Fruit fly (Drosophila melanogaster) whole organism, embryonic: ENCODE data around the gene Desi.

Experiments used
- BEAF-32 ChIP-seq: fragments of 200-800 bp; sonication (Bioruptor generic); optimal IDR thresholded peaks from 3 replicates; lab custom pipeline; 2017; ENCODE audit warnings: missing biosample characterization, missing genetic modification characterization, mild to moderate bottlenecking, moderate library complexity, missing genetic modification reagents
- C15 ChIP-seq: fragments of 200-800 bp; sonication (Bioruptor generic); IDR thresholded peaks from 3 replicates; pipeline ENCODE4 v1.3.6; 2022; ENCODE audit warnings: missing biosample characterization, missing genetic modification characterization
- CG10267 ChIP-seq: fragments of 200-800 bp; sonication (Bioruptor generic); optimal IDR thresholded peaks from 2 replicates; lab custom pipeline; 2018; ENCODE audit warnings: missing biosample characterization, mild to moderate bottlenecking, missing genetic modification characterization, moderate library complexity
- CG11456 ChIP-seq: fragments of 200-800 bp; sonication (Bioruptor generic); IDR thresholded peaks from 3 replicates; pipeline ENCODE4 v1.3.6; 2022; ENCODE audit warnings: missing biosample characterization, missing genetic modification characterization
- CG12104 ChIP-seq: fragments of 200-800 bp; sonication (Bioruptor generic); optimal IDR thresholded peaks from 3 replicates; lab custom pipeline; 2016; ENCODE audit warnings: missing biosample characterization, missing genetic modification characterization
- CG12155 ChIP-seq: fragments of 200-800 bp; sonication (Bioruptor generic); optimal IDR thresholded peaks from 3 replicates; lab custom pipeline; 2016; ENCODE audit warnings: missing biosample characterization, missing genetic modification characterization
- CG13624 ChIP-seq: fragments of 200-800 bp; sonication (Bioruptor generic); optimal IDR thresholded peaks from 2 replicates; lab custom pipeline; 2016; ENCODE audit warnings: missing biosample characterization, missing genetic modification characterization
- CG15696 ChIP-seq: fragments of 200-800 bp; sonication (Bioruptor generic); optimal IDR thresholded peaks from 2 replicates; lab custom pipeline; 2019; ENCODE audit warnings: missing biosample characterization, mild to moderate bottlenecking, missing genetic modification characterization, moderate library complexity
- CG2199 ChIP-seq: fragments of 200-800 bp; sonication (Bioruptor generic); IDR thresholded peaks from 3 replicates; pipeline ENCODE4 v1.3.6; 2022; ENCODE audit warnings: missing biosample characterization, missing genetic modification characterization
- CG2202 ChIP-seq: fragments of 200-800 bp; sonication (Bioruptor generic); optimal IDR thresholded peaks from 2 replicates; lab custom pipeline; 2018; ENCODE audit warnings: missing biosample characterization, mild to moderate bottlenecking, missing genetic modification characterization
- CG2875 ChIP-seq: fragments of 200-800 bp; sonication (Bioruptor generic); optimal IDR thresholded peaks from 2 replicates; lab custom pipeline; 2017; ENCODE audit warnings: missing biosample characterization, mild to moderate bottlenecking, missing genetic modification characterization, missing genetic modification reagents
- CG3407 ChIP-seq: fragments of 200-800 bp; sonication (Bioruptor generic); optimal IDR thresholded peaks from 2 replicates; lab custom pipeline; 2018; ENCODE audit warnings: missing biosample characterization, mild to moderate bottlenecking, missing genetic modification characterization
- CG4360 ChIP-seq: fragments of 200-800 bp; sonication (Bioruptor generic); IDR thresholded peaks from 2 replicates; pipeline ENCODE4 v1.3.6; 2022; ENCODE audit warnings: missing biosample characterization, missing genetic modification characterization
- CG4617 ChIP-seq: fragments of 200-800 bp; sonication (Bioruptor generic); optimal IDR thresholded peaks from 3 replicates; lab custom pipeline; 2016; ENCODE audit warnings: missing biosample characterization, missing genetic modification characterization, borderline replicate concordance
- CG6689 ChIP-seq: fragments of 200-800 bp; sonication (Bioruptor generic); IDR thresholded peaks from 2 replicates; pipeline ENCODE4 v1.3.6; 2022; ENCODE audit warnings: missing biosample characterization, missing genetic modification characterization
- CG6854 ChIP-seq: fragments of 200-800 bp; sonication (Bioruptor generic); optimal IDR thresholded peaks from 3 replicates; lab custom pipeline; 2017; ENCODE audit warnings: missing biosample characterization, mild to moderate bottlenecking, missing genetic modification characterization
- CG9797 ChIP-seq: fragments of 200-800 bp; sonication (Bioruptor generic); optimal IDR thresholded peaks from 3 replicates; lab custom pipeline; 2018; ENCODE audit warnings: missing biosample characterization, mild to moderate bottlenecking, missing genetic modification characterization
- CG9932 ChIP-seq: fragments of 200-800 bp; sonication (Bioruptor generic); IDR thresholded peaks from 2 replicates; pipeline ENCODE4 v1.3.6; 2022; ENCODE audit warnings: missing biosample characterization, missing genetic modification characterization
- Dbx ChIP-seq: fragments of 200-800 bp; sonication (Bioruptor generic); IDR thresholded peaks from 3 replicates; pipeline ENCODE4 v1.3.6; 2022; ENCODE audit warnings: missing biosample characterization, missing genetic modification characterization
- Dp ChIP-seq: fragments of 200-800 bp; sonication (Bioruptor generic); optimal IDR thresholded peaks from 2 replicates; lab custom pipeline; 2018; ENCODE audit warnings: missing biosample characterization, mild to moderate bottlenecking, missing genetic modification characterization, moderate library complexity
- E2f2 ChIP-seq: fragments of 200-800 bp; sonication (Bioruptor generic); IDR thresholded peaks from 2 replicates; pipeline ENCODE4 v1.3.6; 2022; ENCODE audit warnings: missing biosample characterization, missing genetic modification characterization
- Ets65A ChIP-seq: fragments of 200-800 bp; sonication (Bioruptor generic); peaks from one replicate; lab custom pipeline; 2016; ENCODE audit warnings: missing biosample characterization, missing genetic modification characterization
- GATAe ChIP-seq: fragments of 200-800 bp; sonication (Bioruptor generic); conservative IDR thresholded peaks from 2 replicates; pipeline ENCODE4 v1.3.6; 2022; ENCODE audit warnings: missing biosample characterization, missing genetic modification characterization
- Hand ChIP-seq: fragments of 200-800 bp; sonication (Bioruptor generic); optimal IDR thresholded peaks from 2 replicates; lab custom pipeline; 2017; ENCODE audit warnings: mild to moderate bottlenecking, missing biosample characterization, missing genetic modification reagents, missing genetic modification characterization
- MBD-R2 ChIP-seq: fragments of 200-800 bp; sonication (Bioruptor generic); IDR thresholded peaks from 2 replicates; pipeline ENCODE4 v1.3.6; 2022; ENCODE audit warnings: missing biosample characterization, missing genetic modification characterization
- MESR4 ChIP-seq: fragments of 200-800 bp; sonication (Bioruptor generic); optimal IDR thresholded peaks from 2 replicates; lab custom pipeline; 2018; ENCODE audit warnings: missing biosample characterization, mild to moderate bottlenecking, missing genetic modification characterization, moderate library complexity
- amos ChIP-seq: fragments of 200-800 bp; sonication (Bioruptor generic); IDR thresholded peaks from 2 replicates; pipeline ENCODE4 v1.3.6; 2022; ENCODE audit warnings: missing biosample characterization, missing genetic modification characterization; ENCODE audit not compliant: partially characterized antibody
- aop ChIP-seq: fragments of 200-800 bp; sonication (Bioruptor generic); IDR thresholded peaks from 2 replicates; pipeline ENCODE4 v1.3.6; 2022; ENCODE audit warnings: missing biosample characterization, missing genetic modification characterization
- cas ChIP-seq: fragments of 200-800 bp; sonication (Bioruptor generic); IDR thresholded peaks from 2 replicates; pipeline ENCODE4 v1.3.6; 2022; ENCODE audit warnings: missing biosample characterization, missing genetic modification characterization
- dysf ChIP-seq: fragments of 200-800 bp; sonication (Bioruptor generic); IDR thresholded peaks from 3 replicates; pipeline ENCODE4 v1.3.6; 2022; ENCODE audit warnings: missing biosample characterization, missing genetic modification characterization
- ems ChIP-seq: fragments of 200-800 bp; sonication (Bioruptor generic); optimal IDR thresholded peaks from 3 replicates; lab custom pipeline; 2016; ENCODE audit warnings: missing biosample characterization, missing genetic modification characterization
- gfzf ChIP-seq: fragments of 200-800 bp; sonication (Bioruptor generic); optimal IDR thresholded peaks from 2 replicates; lab custom pipeline; 2016; ENCODE audit warnings: missing biosample characterization, mild to moderate bottlenecking, missing genetic modification characterization, moderate library complexity
- gro ChIP-seq: fragments of 200-800 bp; sonication (Bioruptor generic); optimal IDR thresholded peaks from 2 replicates; lab custom pipeline; 2016; ENCODE audit warnings: missing biosample characterization, missing genetic modification characterization
- hbn ChIP-seq: fragments of 200-800 bp; sonication (Bioruptor generic); IDR thresholded peaks from 2 replicates; pipeline ENCODE4 v1.3.6; 2022; ENCODE audit warnings: missing biosample characterization, missing genetic modification characterization; ENCODE audit not compliant: partially characterized antibody
- insv ChIP-seq, 2 experiments: fragments of 200-800 bp; sonication (Bioruptor generic); optimal IDR thresholded peaks; 3 replicates each; lab custom pipeline; 2016 to 2018; ENCODE audit warnings: missing biosample characterization in 2 of 2, missing genetic modification characterization in 2 of 2
- kah ChIP-seq: fragments of 200-800 bp; sonication (Bioruptor generic); optimal IDR thresholded peaks from 2 replicates; lab custom pipeline; 2018; ENCODE audit warnings: missing biosample characterization, mild to moderate bottlenecking, missing genetic modification characterization
- kay ChIP-seq: fragments of 200-800 bp; sonication (Bioruptor generic); optimal IDR thresholded peaks from 2 replicates; lab custom pipeline; 2016; ENCODE audit warnings: missing biosample characterization, missing genetic modification characterization
- knrl ChIP-seq: fragments of 200-800 bp; sonication (Bioruptor generic); IDR thresholded peaks from 3 replicates; pipeline ENCODE4 v1.3.6; 2022; ENCODE audit warnings: missing biosample characterization, missing genetic modification characterization; ENCODE audit not compliant: partially characterized antibody
- lab ChIP-seq: fragments of 200-800 bp; sonication (Bioruptor generic); optimal IDR thresholded peaks from 3 replicates; lab custom pipeline; 2017; ENCODE audit warnings: missing biosample characterization, missing genetic modification characterization, mild to moderate bottlenecking, moderate library complexity, missing genetic modification reagents
- lmd ChIP-seq: fragments of 200-800 bp; sonication (Bioruptor generic); IDR thresholded peaks from 2 replicates; pipeline ENCODE4 v1.3.6; 2022; ENCODE audit warnings: missing biosample characterization, missing genetic modification characterization
- pan ChIP-seq, 4 experiments: fragments of >200 bp in 3 of 4; fragments of 200-800 bp in 1 of 4; sonication (Bioruptor generic) in 1 of 4; optimal IDR thresholded peaks in 3 of 4; IDR thresholded peaks in 1 of 4; 2 replicates each; pipeline versions ENCODE4 v1.3.6 to Lab custom; 2017 to 2022; ENCODE audit warnings: missing biosample characterization in 2 of 4, missing genetic modification characterization in 2 of 4, mixed read lengths in 1 of 4
- phol ChIP-seq: fragments of 200-800 bp; sonication (Bioruptor generic); optimal IDR thresholded peaks from 3 replicates; lab custom pipeline; 2018; ENCODE audit warnings: missing biosample characterization, mild to moderate bottlenecking, missing genetic modification characterization, moderate library complexity
- prd ChIP-seq, 3 experiments: fragments of >200 bp in 2 of 3; fragments of 200-800 bp in 1 of 3; sonication (Bioruptor generic) in 1 of 3; optimal IDR thresholded peaks in 2 of 3; IDR thresholded peaks in 1 of 3; 2 replicates in 2 of 3; 3 replicates in 1 of 3; pipeline versions ENCODE4 v1.3.6 to Lab custom; 2017 to 2022; ENCODE audit warnings: missing biosample characterization in 1 of 3, missing genetic modification characterization in 1 of 3
- pzg ChIP-seq: fragments of 200-800 bp; sonication (Bioruptor generic); optimal IDR thresholded peaks from 3 replicates; lab custom pipeline; 2018; ENCODE audit warnings: missing biosample characterization, mild to moderate bottlenecking, missing genetic modification characterization, moderate library complexity
- sens ChIP-seq: fragments of 200-800 bp; sonication (Bioruptor generic); peaks from one replicate; lab custom pipeline; 2016; ENCODE audit warnings: missing biosample characterization, missing genetic modification characterization
- tna ChIP-seq: fragments of 200-800 bp; sonication (Bioruptor generic); IDR thresholded peaks from 2 replicates; pipeline ENCODE4 v1.3.6; 2022; ENCODE audit warnings: missing biosample characterization, missing genetic modification characterization; ENCODE audit not compliant: partially characterized antibody
- trem ChIP-seq: fragments of 200-800 bp; optimal IDR thresholded peaks from 3 replicates; lab custom pipeline; 2019; ENCODE audit warnings: missing biosample characterization, mild to moderate bottlenecking, missing genetic modification characterization, moderate library complexity
- twi ChIP-seq: fragments of 200-800 bp; optimal IDR thresholded peaks from 2 replicates; lab custom pipeline; 2019; ENCODE audit warnings: missing biosample characterization, mild to moderate bottlenecking, missing genetic modification characterization, moderate library complexity

Gene Desi

dm6 chr3R:10761980-10762379, 17.4 kb upstream of the Desi start (continued):
- no peak for TF ChIP-seq pan (optimal IDR thresholded peaks at IDR 0.05; lab: Kevin White, UChicago)
- TF ChIP-seq pan (GFP tag; optimal IDR thresholded peaks at IDR 0.05 in 1 of 2, IDR thresholded peaks at IDR 0.05 in 1 of 2): peak in 1 of 2 experiments; percentile 29
- no peak for TF ChIP-seq Hand (GFP tag; lab: Kevin White, UChicago)
- no peak for TF ChIP-seq ems (GFP tag; lab: Kevin White, UChicago)
- no peak for TF ChIP-seq twi (tag; lab: Kevin White, UChicago)
- TF ChIP-seq gro: peak; percentile 18
- TF ChIP-seq CG9932 (GFP tag; lab: Robert Waterston, UW): peak; percentile 21; the same call in 1 of the 2 replicates
- no peak for TF ChIP-seq CG12155 (GFP tag; lab: Kevin White, UChicago)
- no peak for TF ChIP-seq lab (GFP tag; lab: Kevin White, UChicago)
- peak; percentile 35 for TF ChIP-seq CG13624 (GFP tag; lab: Kevin White, UChicago)
- peak; percentile 25; the same call in 1 of the 3 replicates for TF ChIP-seq dysf (GFP tag; lab: Robert Waterston, UW)

- no peak for TF ChIP-seq kah (GFP tag; lab: Kevin White, UChicago)
- TF ChIP-seq CG12104 (GFP tag; lab: Kevin White, UChicago): no peak
- no peak for TF ChIP-seq tna
- TF ChIP-seq MESR4: peak; percentile 62
- no peak for TF ChIP-seq CG15696 (tag; lab: Kevin White, UChicago)
- TF ChIP-seq hbn: no peak
- no peak for TF ChIP-seq GATAe (GFP tag; lab: Robert Waterston, UW)
- TF ChIP-seq Dp (GFP tag; lab: Kevin White, UChicago): peak; percentile 87
- TF ChIP-seq amos (GFP tag; lab: Robert Waterston, UW): no peak
- 0 out of 3 replicates have a peak, but pooled peaks have one; percentile 13 for TF ChIP-seq Dbx (GFP tag; lab: Robert Waterston, UW)
- peak; percentile 67 for TF ChIP-seq MBD-R2 (GFP tag; lab: Robert Waterston, UW)
- TF ChIP-seq pzg (GFP tag; lab: Kevin White, UChicago): peak; percentile 50
- no peak for TF ChIP-seq CG2202 (tag; lab: Kevin White, UChicago)
- TF ChIP-seq insv (GFP tag; optimal IDR thresholded peaks at IDR 0.05; lab: Kevin White, UChicago): no peak
- TF ChIP-seq BEAF-32 (GFP tag; lab: Kevin White, UChicago): peak; percentile 16
- TF ChIP-seq CG6854: no peak
- peak; percentile 85 for TF ChIP-seq gfzf (GFP tag; lab: Kevin White, UChicago)
- TF ChIP-seq cas: no peak
- peak; percentile 7 for TF ChIP-seq CG10267 (tag; lab: Kevin White, UChicago)
- TF ChIP-seq trem (tag; lab: Kevin White, UChicago): peak; percentile 22
- no peak for TF ChIP-seq CG2199 (GFP tag; lab: Robert Waterston, UW)
- no peak for TF ChIP-seq knrl (GFP tag; lab: Robert Waterston, UW)
- TF ChIP-seq CG4360 (GFP tag; lab: Robert Waterston, UW): peak; percentile 97
- TF ChIP-seq E2f2: peak; percentile 90
- TF ChIP-seq CG9797 (GFP tag; lab: Kevin White, UChicago): peak; percentile 62
- TF ChIP-seq kay (GFP tag; lab: Kevin White, UChicago): no peak
- peak; percentile 62 for TF ChIP-seq CG4617
Measured at dm6 chr3R:10767526-10767925, 11.8 kb upstream of the Desi start, which contains the start of gene TfIIFbeta. TfIIFbeta (minus strand) TSS chr3R:10767804.

- TF ChIP-seq prd (optimal IDR thresholded peaks at IDR 0.05; lab: Kevin White, UChicago) (no peak), prd (GFP tag; IDR thresholded peaks at IDR 0.05; lab: Robert Waterston, UW) (0 out of 3 replicates have a peak, but pooled peaks have one; percentile 35), CG3407 (GFP tag; lab: Kevin White, UChicago) (no peak), dysf (GFP tag; lab: Robert Waterston, UW) (peak; percentile 41; the same call in 1 of the 3 replicates), CG2875 (GFP tag; lab: Kevin White, UChicago) (peak; percentile 7), lmd (GFP tag; lab: Robert Waterston, UW) (peak; percentile 27; the same call in 1 of the 2 replicates), CG6689 (GFP tag; lab: Robert Waterston, UW) (peak; percentile 42), phol (tag; lab: Kevin White, UChicago) (peak; percentile 13), CG11456 (GFP tag; lab: Robert Waterston, UW) (no peak), aop (GFP tag; lab: Robert Waterston, UW) (0 out of 2 replicates have a peak, but pooled peaks have one; percentile 8), Ets65A (peak; percentile 86), sens (GFP tag; lab: Kevin White, UChicago) (peak; percentile 57), C15 (0 out of 3 replicates have a peak, but pooled peaks have one; percentile 42)
Measured at dm6 chr3R:10775246-10775645, 4.1 kb upstream of the Desi start.
